Worm (Caenorhabditis elegans) whole organism, L3 larva: Measurements from ENCODE around the gene M163.10.

ENCODE experiments used
- R02D3.7 ChIP-seq: fragments of 150-350 bp; optimal IDR thresholded peaks from 2 replicates; lab custom pipeline; 2014; ENCODE audit warnings: missing biosample characterization, missing genetic modification characterization
- ceh-16 ChIP-seq: sonication (generic microtip); optimal IDR thresholded peaks from 2 replicates; lab custom pipeline; 2017; ENCODE audit warnings: missing biosample characterization, missing genetic modification characterization
- ceh-28 ChIP-seq: fragments of 150-350 bp; optimal IDR thresholded peaks from 2 replicates; lab custom pipeline; 2014; ENCODE audit warnings: missing biosample characterization, missing genetic modification reagents, missing genetic modification characterization
- egl-27 ChIP-seq: sonication (generic microtip); optimal IDR thresholded peaks from 4 replicates; lab custom pipeline; 2017; ENCODE audit warnings: missing biosample characterization, missing genetic modification reagents, missing genetic modification characterization
- egl-5 ChIP-seq: fragments of 150-350 bp; optimal IDR thresholded peaks from 2 replicates; lab custom pipeline; 2017; ENCODE audit warnings: missing biosample characterization, missing genetic modification reagents, missing genetic modification characterization, inconsistent platforms
- elt-1 ChIP-seq: fragments of 150-350 bp; optimal IDR thresholded peaks from 2 replicates; lab custom pipeline; 2014; ENCODE audit warnings: missing biosample characterization, missing genetic modification characterization
- elt-3 ChIP-seq, 3 experiments: fragments of 150-350 bp in 1 of 3; sonication (generic microtip) in 2 of 3; optimal IDR thresholded peaks; 2 replicates in 2 of 3; 4 replicates in 1 of 3; lab custom pipeline; 2014 to 2017; ENCODE audit warnings: missing biosample characterization in 3 of 3, missing genetic modification characterization in 3 of 3
- eor-1 ChIP-seq, 2 experiments: fragments of 150-350 bp; optimal IDR thresholded peaks; 2 replicates each; lab custom pipeline; 2014 to 2018; ENCODE audit warnings: missing biosample characterization in 2 of 2, missing genetic modification characterization in 2 of 2
- fkh-10 ChIP-seq: sonication (generic microtip); optimal IDR thresholded peaks from 2 replicates; lab custom pipeline; 2017; ENCODE audit warnings: missing biosample characterization, missing genetic modification reagents, missing genetic modification characterization
- fkh-2 ChIP-seq: fragments of 150-350 bp; optimal IDR thresholded peaks from 2 replicates; lab custom pipeline; 2014; ENCODE audit warnings: missing biosample characterization, missing genetic modification reagents, missing genetic modification characterization
- fos-1 ChIP-seq: fragments of 150-350 bp; optimal IDR thresholded peaks from 2 replicates; lab custom pipeline; 2014; ENCODE audit warnings: missing biosample characterization, missing genetic modification characterization
- hmg-11 ChIP-seq: sonication (generic microtip); optimal IDR thresholded peaks from 2 replicates; lab custom pipeline; 2016; ENCODE audit warnings: missing genetic modification characterization, missing compliant biosample characterization
- lin-15B ChIP-seq: fragments of 150-350 bp; optimal IDR thresholded peaks from 2 replicates; lab custom pipeline; 2014; ENCODE audit warnings: missing biosample characterization, missing genetic modification characterization
- lin-39 ChIP-seq: fragments of 150-350 bp; optimal IDR thresholded peaks from 2 replicates; lab custom pipeline; 2018; ENCODE audit warnings: missing biosample characterization, missing genetic modification reagents, missing genetic modification characterization
- mdl-1 ChIP-seq: fragments of 150-350 bp; optimal IDR thresholded peaks from 2 replicates; lab custom pipeline; 2014; ENCODE audit warnings: missing biosample characterization, missing genetic modification characterization
- nfya-1 ChIP-seq: sonication (generic microtip); optimal IDR thresholded peaks from 2 replicates; lab custom pipeline; 2017; ENCODE audit warnings: missing genetic modification characterization, mild to moderate bottlenecking, missing compliant biosample characterization, antibody characterized with exemption, moderate library complexity; ENCODE audit not compliant: insufficient read depth
- nhr-11 ChIP-seq: fragments of 150-350 bp; optimal IDR thresholded peaks from 2 replicates; lab custom pipeline; 2014; ENCODE audit warnings: missing biosample characterization, missing genetic modification characterization
- nhr-12 ChIP-seq: fragments of 150-350 bp; optimal IDR thresholded peaks from 2 replicates; lab custom pipeline; 2014; ENCODE audit warnings: missing biosample characterization, missing genetic modification characterization
- nhr-23 ChIP-seq: fragments of 150-350 bp; optimal IDR thresholded peaks from 2 replicates; lab custom pipeline; 2014; ENCODE audit warnings: missing biosample characterization, missing genetic modification reagents, missing genetic modification characterization
- nhr-237 ChIP-seq: fragments of 150-350 bp; optimal IDR thresholded peaks from 2 replicates; lab custom pipeline; 2014; ENCODE audit warnings: missing biosample characterization, missing genetic modification characterization
- nhr-28 ChIP-seq: fragments of 150-350 bp; optimal IDR thresholded peaks from 2 replicates; lab custom pipeline; 2014; ENCODE audit warnings: missing biosample characterization, missing genetic modification characterization
- nhr-43 ChIP-seq: sonication (generic microtip); optimal IDR thresholded peaks from 2 replicates; lab custom pipeline; 2016; ENCODE audit warnings: mild to moderate bottlenecking, missing genetic modification characterization, missing compliant biosample characterization; ENCODE audit not compliant: poor library complexity, severe bottlenecking
- nhr-76 ChIP-seq: fragments of 150-350 bp; sonication (generic microtip); optimal IDR thresholded peaks from 5 replicates; lab custom pipeline; 2014; ENCODE audit warnings: missing biosample characterization, missing genetic modification characterization
- nhr-77 ChIP-seq: fragments of 150-350 bp; optimal IDR thresholded peaks from 2 replicates; lab custom pipeline; 2014; ENCODE audit warnings: missing biosample characterization, missing genetic modification characterization
- pqm-1 ChIP-seq: fragments of 150-350 bp; optimal IDR thresholded peaks from 2 replicates; lab custom pipeline; 2017; ENCODE audit warnings: missing biosample characterization, missing genetic modification characterization, inconsistent platforms
- sea-2 ChIP-seq: fragments of 150-350 bp; sonication (generic microtip); optimal IDR thresholded peaks from 4 replicates; lab custom pipeline; 2014; ENCODE audit warnings: missing biosample characterization, missing genetic modification reagents, missing genetic modification characterization
- skn-1 ChIP-seq: fragments of 150-350 bp; optimal IDR thresholded peaks from 2 replicates; lab custom pipeline; 2014; ENCODE audit warnings: missing biosample characterization, missing genetic modification characterization
- snpc-4 ChIP-seq: fragments of 150-350 bp; optimal IDR thresholded peaks from 2 replicates; lab custom pipeline; 2014; ENCODE audit warnings: missing biosample characterization, missing genetic modification characterization
- tbx-2 ChIP-seq: sonication (generic microtip); optimal IDR thresholded peaks from 2 replicates; lab custom pipeline; 2016; ENCODE audit warnings: mild to moderate bottlenecking, missing genetic modification characterization, missing compliant biosample characterization
- unc-39 ChIP-seq: sonication (generic microtip); optimal IDR thresholded peaks from 4 replicates; lab custom pipeline; 2017; ENCODE audit warnings: missing biosample characterization, missing genetic modification characterization
- unc-62 ChIP-seq: fragments of 150-350 bp; sonication (generic microtip); optimal IDR thresholded peaks from 4 replicates; lab custom pipeline; 2014; ENCODE audit warnings: missing biosample characterization, missing genetic modification reagents, missing genetic modification characterization
- zag-1 ChIP-seq: fragments of 150-350 bp; optimal IDR thresholded peaks from 2 replicates; lab custom pipeline; 2014; ENCODE audit warnings: missing biosample characterization, missing genetic modification characterization
- ztf-11 ChIP-seq: fragments of 150-350 bp; optimal IDR thresholded peaks from 2 replicates; lab custom pipeline; 2014; ENCODE audit warnings: missing biosample characterization, missing genetic modification characterization

M163.10 gene

ce11 chrX:14455419-14455818 is 15.4 kb upstream of the M163.10 start, which contains the start of gene Y66C5A.1:
TSS of gene Y66C5A.1 (minus strand) at chrX:14455519.
- no peak for TF ChIP-seq lin-15B (tag; lab: Kevin White, UChicago)
- TF ChIP-seq pqm-1 (tag; lab: Kevin White, UChicago): no peak

- no peak for TF ChIP-seq ceh-16
- no peak for TF ChIP-seq nhr-28 (tag; lab: Kevin White, UChicago)
- TF ChIP-seq egl-27 (tag; lab: Kevin White, UChicago): no peak
- no peak for TF ChIP-seq nhr-23 (tag; lab: Kevin White, UChicago)
- TF ChIP-seq nhr-237 (tag; lab: Kevin White, UChicago): no peak
- TF ChIP-seq tbx-2: no peak
Measured at ce11 chrX:14460412-14460811, 10.4 kb upstream of the M163.10 start, which contains the start of gene Y66C5A.2. TSS of gene Y66C5A.2 (plus strand) at chrX:14460712.

- TF ChIP-seq nhr-77 (no peak), zag-1 (tag; lab: Kevin White, UChicago) (no peak), fkh-10 (GFP tag; lab: Kevin White, UChicago) (no peak), mdl-1 (tag; lab: Kevin White, UChicago) (no peak), elt-1 (tag; lab: Kevin White, UChicago) (no peak)
Measured at ce11 chrX:14464513-14464912, 6.3 kb upstream of the M163.10 start, which contains the start of gene M163.7. TSS of gene M163.7 (plus strand) at chrX:14464813.

ce11 chrX:14465593-14465992 is 5.2 kb upstream of the M163.10 start, which contains the start of gene M163.22:
TSS of gene M163.22 (plus strand) at chrX:14465893.
- TF ChIP-seq elt-3 (tag; optimal IDR thresholded peaks at IDR 0.05; lab: Kevin White, UChicago): no peak

ce11 chrX:14466532-14466931 is 4.3 kb upstream of the M163.10 start, which contains the start of gene M163.21:
TSS of gene M163.21 (plus strand) at chrX:14466832.
- TF ChIP-seq unc-62 (GFP tag; lab: Kevin White, UChicago) (no peak), nhr-43 (tag; lab: Kevin White, UChicago) (no peak), fkh-10 (GFP tag; lab: Kevin White, UChicago) (no peak), egl-5 (tag; lab: Kevin White, UChicago) (no peak), eor-1 (tag; optimal IDR thresholded peaks at IDR 0.05; lab: Kevin White, UChicago) (no peak), nhr-76 (tag; lab: Kevin White, UChicago) (no peak), tbx-2 (no peak), skn-1 (tag; lab: Kevin White, UChicago) (no peak), nhr-28 (tag; lab: Kevin White, UChicago) (no peak), hmg-11 (tag; lab: Kevin White, UChicago) (no peak), fos-1 (tag; lab: Kevin White, UChicago) (no peak), sea-2 (no peak), lin-39 (tag; lab: Kevin White, UChicago) (no peak), ceh-28 (tag; lab: Kevin White, UChicago) (no peak), ztf-11 (tag; lab: Kevin White, UChicago) (no peak), nhr-12 (no peak), fkh-2 (tag; lab: Kevin White, UChicago) (no peak), elt-1 (tag; lab: Kevin White, UChicago) (no peak), nhr-237 (tag; lab: Kevin White, UChicago) (no peak), snpc-4 (no peak)
- TF ChIP-seq, all 47 proteins: peak for 0

ce11 chrX:14469284-14469683 is 1.5 kb upstream of the M163.10 start, which contains the start of gene M163.9:
TSS of gene M163.9 (plus strand) at chrX:14469584.
- TF ChIP-seq nhr-237 (tag; lab: Kevin White, UChicago) (no peak), egl-27 (tag; lab: Kevin White, UChicago) (no peak), elt-1 (tag; lab: Kevin White, UChicago) (no peak), nhr-77 (no peak), egl-5 (tag; lab: Kevin White, UChicago) (no peak), nfya-1 (no peak), nhr-76 (tag; lab: Kevin White, UChicago) (no peak), R02D3.7 (no peak), mdl-1 (tag; lab: Kevin White, UChicago) (no peak), elt-3 (tag; optimal IDR thresholded peaks at IDR 0.05; lab: Kevin White, UChicago) (no peak), unc-39 (tag; lab: Kevin White, UChicago) (no peak), nhr-12 (no peak), hmg-11 (tag; lab: Kevin White, UChicago) (no peak), skn-1 (tag; lab: Kevin White, UChicago) (no peak), nhr-11 (tag; lab: Kevin White, UChicago) (no peak), snpc-4 (no peak)
